Worm (Caenorhabditis elegans): Measurements from ENCODE around the gene T10B10.9.

Gene T10B10.9

ce11 chrX:15188986-15189675 is 24.9 kb downstream of the T10B10.9 start:
- TF ChIP-seq scrt-1 (GFP tag; IDR thresholded peaks at IDR 0.05) (0 out of 2 replicates have a peak, but pooled peaks have one; percentile 28), aly-1 (tag; optimal IDR thresholded peaks at IDR 0.05) (no peak), F13C5.2 (tag; optimal IDR thresholded peaks at IDR 0.05) (peak; percentile 0), ama-1 (optimal IDR thresholded peaks at IDR 0.05) (no peak), ceh-13 (GFP tag; optimal IDR thresholded peaks at IDR 0.05) (no peak), B0310.2 (tag; optimal IDR thresholded peaks at IDR 0.05) (no peak), hmg-4 (GFP tag; optimal IDR thresholded peaks at IDR 0.05) (no peak), tbx-11 (GFP tag; IDR thresholded peaks at IDR 0.05) (no peak), sea-1 (GFP tag; conservative IDR thresholded peaks at IDR 0.05) (no peak), tbx-37 (GFP tag; conservative IDR thresholded peaks at IDR 0.05) (no peak), ets-7 (tag; optimal IDR thresholded peaks at IDR 0.05) (no peak), hnd-1 (tag; optimal IDR thresholded peaks at IDR 0.05) (no peak), ceh-36 (tag; optimal IDR thresholded peaks at IDR 0.05) (no peak)

- no peak for TF ChIP-seq ceh-36 (tag; optimal IDR thresholded peaks at IDR 0.05)
- TF ChIP-seq hmbx-1 (tag; optimal IDR thresholded peaks at IDR 0.05) = no peak
- no peak for TF ChIP-seq ama-1 (optimal IDR thresholded peaks at IDR 0.05)
- TF ChIP-seq B0310.2 (tag; optimal IDR thresholded peaks at IDR 0.05) = no peak
- TF ChIP-seq pes-1 (GFP tag; IDR thresholded peaks at IDR 0.05) = no peak
- no peak for TF ChIP-seq tbx-37 (GFP tag; conservative IDR thresholded peaks at IDR 0.05)
- no peak for TF ChIP-seq F13C5.2 (tag; optimal IDR thresholded peaks at IDR 0.05)
- TF ChIP-seq tra-4 (tag; optimal IDR thresholded peaks at IDR 0.05) = no peak
- TF ChIP-seq tbx-11 (GFP tag; IDR thresholded peaks at IDR 0.05) = no peak
- no peak for TF ChIP-seq ceh-13 (GFP tag; optimal IDR thresholded peaks at IDR 0.05)
- TF ChIP-seq hnd-1 (tag; optimal IDR thresholded peaks at IDR 0.05) = no peak
- TF ChIP-seq scrt-1 (GFP tag; IDR thresholded peaks at IDR 0.05) = no peak
- no peak for TF ChIP-seq flt-1 (GFP tag; IDR thresholded peaks at IDR 0.05)
- no peak for TF ChIP-seq aly-1 (tag; optimal IDR thresholded peaks at IDR 0.05)
- TF ChIP-seq hmg-4 (GFP tag; optimal IDR thresholded peaks at IDR 0.05) = no peak
- TF ChIP-seq sea-1 (GFP tag; conservative IDR thresholded peaks at IDR 0.05) = no peak
- no peak for TF ChIP-seq ets-7 (tag; optimal IDR thresholded peaks at IDR 0.05)
Observed at ce11 chrX:15189823-15190222, 25.6 kb downstream of the T10B10.9 start, which contains the start of gene T10B10.4. T10B10.4 (plus strand) TSS chrX:15190123.

- no peak for TF ChIP-seq ama-1 (optimal IDR thresholded peaks at IDR 0.05)
- no peak for TF ChIP-seq pes-1 (GFP tag; IDR thresholded peaks at IDR 0.05)
Observed at ce11 chrX:15191370-15191769, 27.2 kb downstream of the T10B10.9 start.

- TF ChIP-seq ets-7 (tag; optimal IDR thresholded peaks at IDR 0.05) = no peak
Observed at ce11 chrX:15194283-15194682, 30.1 kb downstream of the T10B10.9 start, which contains the start of gene phat-6. phat-6 (minus strand) TSS chrX:15194383.

DNA sequence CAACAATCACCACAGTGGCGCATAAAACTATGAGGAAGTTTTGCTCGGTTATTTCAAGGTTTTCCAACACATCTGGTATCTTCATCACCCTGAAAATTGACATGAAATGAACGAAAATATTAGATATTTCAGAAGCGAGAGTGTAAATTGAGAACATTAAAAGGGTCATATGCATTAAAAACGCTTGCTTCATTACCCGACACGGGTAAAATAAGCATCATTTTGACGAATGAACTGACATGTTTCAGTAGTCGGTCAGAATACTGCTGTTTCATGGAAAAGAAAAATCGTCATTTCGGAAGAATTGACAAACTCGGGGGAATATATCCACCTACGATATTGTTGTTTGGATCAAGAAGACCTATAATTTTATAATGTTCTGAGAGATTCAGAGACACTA is 34.8 kb downstream of the T10B10.9 start, which contains the start of gene snt-7:
snt-7 (minus strand) TSS at position 101 of the 400 bp plus-strand sequence.
- TF ChIP-seq B0310.2 (tag; optimal IDR thresholded peaks at IDR 0.05) (no peak), tra-4 (tag; optimal IDR thresholded peaks at IDR 0.05) (no peak), tbx-11 (GFP tag; IDR thresholded peaks at IDR 0.05) (no peak), aly-1 (tag; optimal IDR thresholded peaks at IDR 0.05) (no peak), hmbx-1 (tag; optimal IDR thresholded peaks at IDR 0.05) (no peak), flt-1 (GFP tag; IDR thresholded peaks at IDR 0.05) (no peak), ceh-36 (tag; optimal IDR thresholded peaks at IDR 0.05) (no peak), ets-7 (tag; optimal IDR thresholded peaks at IDR 0.05) (no peak)

- TF ChIP-seq ama-1 (optimal IDR thresholded peaks at IDR 0.05) = no peak
- no peak for TF ChIP-seq hnd-1 (tag; optimal IDR thresholded peaks at IDR 0.05)
- TF ChIP-seq F13C5.2 (tag; optimal IDR thresholded peaks at IDR 0.05) = no peak
- TF ChIP-seq tbx-37 (GFP tag; conservative IDR thresholded peaks at IDR 0.05) = no peak
- TF ChIP-seq ceh-36 (tag; optimal IDR thresholded peaks at IDR 0.05) = no peak
- no peak for TF ChIP-seq hmg-4 (GFP tag; optimal IDR thresholded peaks at IDR 0.05)
- no peak for TF ChIP-seq ceh-13 (GFP tag; optimal IDR thresholded peaks at IDR 0.05)
- no peak for TF ChIP-seq tra-4 (tag; optimal IDR thresholded peaks at IDR 0.05)
- TF ChIP-seq sea-1 (GFP tag; conservative IDR thresholded peaks at IDR 0.05) = no peak
- TF ChIP-seq hmbx-1 (tag; optimal IDR thresholded peaks at IDR 0.05) = no peak
- no peak for TF ChIP-seq tbx-11 (GFP tag; IDR thresholded peaks at IDR 0.05)
- TF ChIP-seq scrt-1 (GFP tag; IDR thresholded peaks at IDR 0.05) = no peak
- TF ChIP-seq ets-7 (tag; optimal IDR thresholded peaks at IDR 0.05) = no peak
- TF ChIP-seq aly-1 (tag; optimal IDR thresholded peaks at IDR 0.05) = no peak
Observed at ce11 chrX:15200146-15200545, 35.9 kb downstream of the T10B10.9 start.

DNA sequence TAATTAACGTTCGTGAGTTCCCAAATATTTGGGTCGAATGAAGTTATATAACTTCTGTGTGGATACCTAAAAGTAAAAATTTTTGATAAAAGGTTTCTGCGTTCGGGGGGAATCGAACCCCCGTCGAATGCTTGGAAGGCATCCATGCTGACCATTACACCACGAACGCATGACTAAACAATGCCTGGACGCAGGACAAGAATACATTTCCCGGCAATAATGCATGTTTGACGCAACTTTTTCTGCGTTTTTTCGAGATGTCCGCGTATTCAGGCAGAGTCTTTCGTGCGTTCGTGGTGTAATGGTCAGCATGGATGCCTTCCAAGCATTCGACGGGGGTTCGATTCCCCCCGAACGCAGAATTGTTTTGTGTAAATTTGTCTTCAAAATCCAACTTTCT is 36.5 kb downstream of the T10B10.9 start:
- TF ChIP-seq tra-4 (tag; optimal IDR thresholded peaks at IDR 0.05) (no peak), flt-1 (GFP tag; IDR thresholded peaks at IDR 0.05) (peak; percentile 36; the same call in 1 of the 2 replicates), sea-1 (GFP tag; conservative IDR thresholded peaks at IDR 0.05) (peak; percentile 70; the same call in 1 of the 2 replicates), tbx-11 (GFP tag; IDR thresholded peaks at IDR 0.05) (0 out of 2 replicates have a peak, but pooled peaks have one; percentile 55), tbx-37 (GFP tag; conservative IDR thresholded peaks at IDR 0.05) (0 out of 2 replicates have a peak, but pooled peaks have one; percentile 43), pes-1 (GFP tag; IDR thresholded peaks at IDR 0.05) (peak; percentile 70), scrt-1 (GFP tag; IDR thresholded peaks at IDR 0.05) (no peak; the same call in 1 of the 2 replicates), hmg-4 (GFP tag; optimal IDR thresholded peaks at IDR 0.05) (no peak)

Data from whole organism, early embryonic.